Worm (Caenorhabditis elegans): ENCODE data around the gene Y41C4A.22.

DNA sequence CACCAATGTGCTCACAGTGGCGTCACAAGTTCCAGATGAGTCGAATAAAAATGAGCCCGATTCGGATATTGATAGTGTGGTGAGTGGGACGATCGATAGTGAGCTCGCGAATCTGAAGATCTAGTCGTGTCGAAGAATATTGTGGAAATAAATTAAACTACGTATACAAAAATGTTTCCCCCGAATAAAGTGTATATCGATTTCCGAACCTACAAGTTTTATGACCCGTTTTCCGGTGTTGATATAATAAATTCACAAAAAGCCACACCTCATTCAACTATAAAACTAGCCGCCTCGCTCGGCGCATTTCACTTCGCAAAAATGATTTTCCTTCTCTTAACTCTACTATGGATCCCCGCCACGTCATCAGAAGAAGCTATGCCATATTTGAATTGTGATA, 4.9 kb downstream of the Y41C4A.22 start, which contains the start of gene pqn-84:
- TF ChIP-seq nhr-12 (tag; optimal IDR thresholded peaks at IDR 0.05), result no peak
- TF ChIP-seq mdl-1 (tag; optimal IDR thresholded peaks at IDR 0.05), result no peak
- TF ChIP-seq ztf-4 (tag; optimal IDR thresholded peaks at IDR 0.05), result no peak
- TF ChIP-seq pqm-1 (tag; optimal IDR thresholded peaks at IDR 0.05), result no peak
- TF ChIP-seq nhr-23 (tag; optimal IDR thresholded peaks at IDR 0.05), result no peak
- no peak for TF ChIP-seq unc-62 (GFP tag; optimal IDR thresholded peaks at IDR 0.05)

All from whole organism, L3 larva.